Worm (Caenorhabditis elegans): ENCODE measurements around the gene arr-1.

DNA sequence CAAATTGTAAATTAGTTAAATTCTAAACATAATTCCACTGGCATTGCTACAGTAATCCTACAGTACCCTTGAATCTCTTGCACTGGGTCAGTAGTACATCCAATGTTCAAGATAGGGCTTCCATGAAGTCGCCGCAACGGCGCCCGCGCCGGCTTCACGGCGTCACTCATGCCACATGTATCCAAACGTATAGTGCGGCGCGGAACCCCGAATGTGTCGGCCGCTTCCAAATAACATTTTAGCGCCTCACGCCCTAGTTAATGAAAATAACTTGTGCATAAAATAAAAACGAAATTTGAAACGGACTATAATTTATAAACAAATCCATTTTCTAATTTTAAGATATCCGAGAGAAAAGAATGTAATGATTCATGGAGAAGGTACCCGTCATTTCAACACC lies 14.6 kb upstream of the arr-1 start:
- TF ChIP-seq flt-1 (GFP tag; IDR thresholded peaks at IDR 0.05): no peak
- TF ChIP-seq med-1 (GFP tag; optimal IDR thresholded peaks at IDR 0.05; ENCODE audit: insufficient read depth): no peak
- TF ChIP-seq ztf-23 (GFP tag; IDR thresholded peaks at IDR 0.05): no peak
- no peak for TF ChIP-seq cog-1 (tag; optimal IDR thresholded peaks at IDR 0.05)

All from whole organism, midembryonic.